Fruit fly (Drosophila melanogaster) Kc167 (cell line): ENCODE results near the gene CG32655.

ENCODE experiments used
- Myc ChIP-seq: fragments of >200 bp; optimal IDR thresholded peaks from 2 replicates; lab custom pipeline; 2017; ENCODE audit warnings: missing external identifiers
- h ChIP-seq: fragments of >200 bp; optimal IDR thresholded peaks from 3 replicates; lab custom pipeline; 2018; ENCODE audit warnings: missing external identifiers
- psq ChIP-seq: fragments of >200 bp; optimal IDR thresholded peaks from 2 replicates; lab custom pipeline; 2017; ENCODE audit warnings: missing external identifiers

dm6 chrX:12201905-12202623, 33.6 kb downstream of the CG32655 start:
- TF ChIP-seq h (no peak), psq (lab: Kevin White, UChicago) (no peak), Myc (lab: Kevin White, UChicago) (no peak)
